Fruit fly (Drosophila melanogaster) whole organism, embryonic: ENCODE data around the gene Cpr78E.

Experiments
- Ada2b ChIP-seq: fragments of 200-800 bp; sonication (Bioruptor generic); IDR thresholded peaks from 2 replicates; pipeline ENCODE4 v1.3.6; 2022; ENCODE audit warnings: missing biosample characterization, missing genetic modification characterization
- Adf1 ChIP-seq: fragments of 200-800 bp; sonication (Bioruptor generic); IDR thresholded peaks from 2 replicates; pipeline ENCODE4 v1.3.6; 2022; ENCODE audit warnings: missing biosample characterization, missing genetic modification characterization
- CG10147 ChIP-seq: fragments of 200-800 bp; sonication (Bioruptor generic); optimal IDR thresholded peaks from 2 replicates; lab custom pipeline; 2019; ENCODE audit warnings: missing biosample characterization, mild to moderate bottlenecking, missing genetic modification characterization, moderate library complexity
- CG1024 ChIP-seq: fragments of 200-800 bp; sonication (Bioruptor generic); IDR thresholded peaks from 2 replicates; pipeline ENCODE4 v1.3.6; 2022; ENCODE audit warnings: missing biosample characterization, missing genetic modification characterization
- CG10366 ChIP-seq: fragments of 200-800 bp; sonication (Bioruptor generic); IDR thresholded peaks from 2 replicates; pipeline ENCODE4 v1.3.6; 2022; ENCODE audit warnings: missing biosample characterization, missing genetic modification characterization
- CG11247 ChIP-seq: fragments of 200-800 bp; sonication (Bioruptor generic); IDR thresholded peaks from 2 replicates; pipeline ENCODE4 v1.3.6; 2022; ENCODE audit warnings: missing biosample characterization, missing genetic modification characterization
- CG12155 ChIP-seq: fragments of 200-800 bp; sonication (Bioruptor generic); optimal IDR thresholded peaks from 3 replicates; lab custom pipeline; 2016; ENCODE audit warnings: missing biosample characterization, missing genetic modification characterization
- CG12942 ChIP-seq: fragments of 200-800 bp; sonication (Bioruptor generic); optimal IDR thresholded peaks from 3 replicates; lab custom pipeline; 2016; ENCODE audit warnings: missing biosample characterization, missing genetic modification characterization
- CG13296 ChIP-seq: fragments of 200-800 bp; sonication (Bioruptor generic); optimal IDR thresholded peaks from 3 replicates; lab custom pipeline; 2018; ENCODE audit warnings: missing biosample characterization, mild to moderate bottlenecking, missing genetic modification characterization
- CG13624 ChIP-seq: fragments of 200-800 bp; sonication (Bioruptor generic); optimal IDR thresholded peaks from 2 replicates; lab custom pipeline; 2016; ENCODE audit warnings: missing biosample characterization, missing genetic modification characterization
- CG15011 ChIP-seq: fragments of 200-800 bp; sonication (Bioruptor generic); optimal IDR thresholded peaks from 3 replicates; lab custom pipeline; 2018; ENCODE audit warnings: missing biosample characterization, mild to moderate bottlenecking, missing genetic modification characterization
- CG1603 ChIP-seq: fragments of 200-800 bp; sonication (Bioruptor generic); optimal IDR thresholded peaks from 2 replicates; lab custom pipeline; 2019; ENCODE audit warnings: missing biosample characterization, mild to moderate bottlenecking, missing genetic modification characterization, moderate library complexity
- CG2120 ChIP-seq: fragments of 200-800 bp; sonication (Bioruptor generic); optimal IDR thresholded peaks from 3 replicates; lab custom pipeline; 2016; ENCODE audit warnings: missing biosample characterization, missing genetic modification characterization
- CG2889 ChIP-seq: fragments of 200-800 bp; sonication (Bioruptor generic); IDR thresholded peaks from 3 replicates; pipeline ENCODE4 v1.3.6; 2022; ENCODE audit warnings: missing biosample characterization, missing genetic modification characterization
- CG3281 ChIP-seq: fragments of 200-800 bp; sonication (Bioruptor generic); optimal IDR thresholded peaks from 3 replicates; lab custom pipeline; 2017; ENCODE audit warnings: missing biosample characterization, mild to moderate bottlenecking, missing genetic modification characterization
- CG3407 ChIP-seq: fragments of 200-800 bp; sonication (Bioruptor generic); optimal IDR thresholded peaks from 2 replicates; lab custom pipeline; 2018; ENCODE audit warnings: missing biosample characterization, mild to moderate bottlenecking, missing genetic modification characterization
- CG34224 ChIP-seq: fragments of 200-800 bp; sonication (Bioruptor generic); IDR thresholded peaks from 3 replicates; pipeline ENCODE4 v1.3.6; 2022; ENCODE audit warnings: missing biosample characterization, missing genetic modification characterization; ENCODE audit not compliant: partially characterized antibody
- CG7786 ChIP-seq: fragments of 200-800 bp; sonication (Bioruptor generic); optimal IDR thresholded peaks from 2 replicates; lab custom pipeline; 2016; ENCODE audit warnings: missing biosample characterization, missing genetic modification characterization
- D ChIP-seq, 2 experiments: fragments of 200-800 bp in 1 of 2; fragments of >200 bp in 1 of 2; sonication (Bioruptor generic) in 1 of 2; optimal IDR thresholded peaks; 2 replicates in 1 of 2; 3 replicates in 1 of 2; lab custom pipeline; 2017; ENCODE audit warnings: mild to moderate bottlenecking in 1 of 2, missing biosample characterization in 1 of 2, missing genetic modification characterization in 1 of 2, missing genetic modification reagents in 1 of 2
- Dad ChIP-seq: fragments of 200-800 bp; sonication (Bioruptor generic); optimal IDR thresholded peaks from 3 replicates; lab custom pipeline; 2016; ENCODE audit warnings: missing biosample characterization, missing genetic modification characterization
- E2f1 ChIP-seq: fragments of 200-800 bp; sonication (Bioruptor generic); IDR thresholded peaks from 2 replicates; pipeline ENCODE4 v1.3.6; 2022; ENCODE audit warnings: missing biosample characterization, missing genetic modification characterization
- Med ChIP-seq: fragments of 200-800 bp; sonication (Bioruptor generic); peaks from one replicate; lab custom pipeline; 2016; ENCODE audit warnings: missing biosample characterization, missing genetic modification characterization, mild to moderate bottlenecking, inconsistent platforms, moderate library complexity
- Mes4 ChIP-seq: fragments of 200-800 bp; sonication (Bioruptor generic); optimal IDR thresholded peaks from 2 replicates; lab custom pipeline; 2016; ENCODE audit warnings: missing biosample characterization, missing genetic modification characterization
- Neu2 ChIP-seq: fragments of 200-800 bp; sonication (Bioruptor generic); optimal IDR thresholded peaks from 3 replicates; lab custom pipeline; 2016; ENCODE audit warnings: missing biosample characterization, missing genetic modification characterization, borderline replicate concordance
- Nf-YB ChIP-seq: fragments of 200-800 bp; sonication (Bioruptor generic); optimal IDR thresholded peaks from 3 replicates; lab custom pipeline; 2019; ENCODE audit warnings: missing biosample characterization, mild to moderate bottlenecking, missing genetic modification characterization, moderate library complexity
- Ravus ChIP-seq: fragments of 200-800 bp; sonication (Bioruptor generic); IDR thresholded peaks from 2 replicates; pipeline ENCODE4 v1.3.6; 2022; ENCODE audit warnings: missing biosample characterization, missing genetic modification characterization
- Rx ChIP-seq: fragments of 200-800 bp; sonication (Bioruptor generic); IDR thresholded peaks from 2 replicates; pipeline ENCODE4 v1.3.6; 2022; ENCODE audit warnings: missing biosample characterization, missing genetic modification characterization
- Ssrp ChIP-seq: fragments of 200-800 bp; sonication (Bioruptor generic); optimal IDR thresholded peaks from 2 replicates; lab custom pipeline; 2018; ENCODE audit warnings: missing biosample characterization, mild to moderate bottlenecking, missing genetic modification characterization, moderate library complexity
- Usf ChIP-seq: fragments of 200-800 bp; sonication (Bioruptor generic); optimal IDR thresholded peaks from 2 replicates; lab custom pipeline; 2017; ENCODE audit warnings: missing genotype, missing biosample characterization, missing genetic modification characterization
- ab ChIP-seq: fragments of 200-800 bp; sonication (Bioruptor generic); optimal IDR thresholded peaks from 2 replicates; lab custom pipeline; 2016; ENCODE audit warnings: missing biosample characterization, missing genetic modification characterization
- bigmax ChIP-seq: fragments of 200-800 bp; sonication (Bioruptor generic); optimal IDR thresholded peaks from 2 replicates; lab custom pipeline; 2018; ENCODE audit warnings: missing biosample characterization, mild to moderate bottlenecking, missing genetic modification characterization
- btn ChIP-seq: fragments of 200-800 bp; sonication (Bioruptor generic); optimal IDR thresholded peaks from 2 replicates; lab custom pipeline; 2016; ENCODE audit warnings: missing biosample characterization, missing genetic modification characterization
- dan ChIP-seq: fragments of 200-800 bp; sonication (Bioruptor generic); IDR thresholded peaks from 2 replicates; pipeline ENCODE4 v1.3.6; 2022; ENCODE audit warnings: missing biosample characterization, missing genetic modification characterization
- disco-r ChIP-seq: fragments of 200-800 bp; sonication (Bioruptor generic); optimal IDR thresholded peaks from 2 replicates; lab custom pipeline; 2016; ENCODE audit warnings: missing biosample characterization, missing genetic modification characterization
- emc ChIP-seq: fragments of 200-800 bp; sonication (Bioruptor generic); optimal IDR thresholded peaks from 2 replicates; lab custom pipeline; 2016; ENCODE audit warnings: missing biosample characterization, missing genetic modification characterization
- en ChIP-seq: fragments of 200-800 bp; sonication (Bioruptor generic); optimal IDR thresholded peaks from 2 replicates; lab custom pipeline; 2016; ENCODE audit warnings: missing biosample characterization, missing genetic modification characterization
- fd64A ChIP-seq: fragments of 200-800 bp; sonication (Bioruptor generic); optimal IDR thresholded peaks from 3 replicates; lab custom pipeline; 2018; ENCODE audit warnings: missing biosample characterization, mild to moderate bottlenecking, missing genetic modification characterization
- fru ChIP-seq: fragments of >200 bp; optimal IDR thresholded peaks from 2 replicates; lab custom pipeline; 2017
- gcm ChIP-seq: fragments of 200-800 bp; sonication (Bioruptor generic); optimal IDR thresholded peaks from 2 replicates; lab custom pipeline; 2019; ENCODE audit warnings: missing biosample characterization, mild to moderate bottlenecking, missing genetic modification characterization, moderate library complexity
- grau ChIP-seq: fragments of 200-800 bp; optimal IDR thresholded peaks from 3 replicates; lab custom pipeline; 2019; ENCODE audit warnings: missing biosample characterization, mild to moderate bottlenecking, missing genetic modification characterization, moderate library complexity
- gro ChIP-seq: fragments of 200-800 bp; sonication (Bioruptor generic); optimal IDR thresholded peaks from 2 replicates; lab custom pipeline; 2016; ENCODE audit warnings: missing biosample characterization, missing genetic modification characterization
- h ChIP-seq: fragments of >200 bp; optimal IDR thresholded peaks from 2 replicates; lab custom pipeline; 2017
- lola ChIP-seq, 3 experiments: fragments of >200 bp in 2 of 3; fragments of 200-800 bp in 1 of 3; sonication (Bioruptor generic) in 1 of 3; optimal IDR thresholded peaks; 2 replicates each; lab custom pipeline; 2017 to 2019; ENCODE audit warnings: missing biosample characterization in 3 of 3, missing genetic modification characterization in 3 of 3, mild to moderate bottlenecking in 1 of 3, moderate library complexity in 1 of 3
- luna ChIP-seq: fragments of 200-800 bp; sonication (Bioruptor generic); optimal IDR thresholded peaks from 2 replicates; lab custom pipeline; 2016; ENCODE audit warnings: missing biosample characterization, missing genetic modification characterization
- nau ChIP-seq: fragments of 200-800 bp; sonication (Bioruptor generic); optimal IDR thresholded peaks from 3 replicates; lab custom pipeline; 2017; ENCODE audit warnings: missing biosample characterization, mild to moderate bottlenecking, missing genetic modification characterization, missing genetic modification reagents
- sima ChIP-seq: fragments of 200-800 bp; sonication (Bioruptor generic); optimal IDR thresholded peaks from 2 replicates; lab custom pipeline; 2016; ENCODE audit warnings: missing biosample characterization, missing genetic modification characterization
- so ChIP-seq: fragments of 200-800 bp; sonication (Bioruptor generic); IDR thresholded peaks from 3 replicates; pipeline ENCODE4 v1.3.6; 2022; ENCODE audit warnings: missing biosample characterization, missing genetic modification characterization
- sr ChIP-seq: fragments of 200-800 bp; sonication (Bioruptor generic); IDR thresholded peaks from 3 replicates; pipeline ENCODE4 v1.3.6; 2022; ENCODE audit warnings: missing biosample characterization, missing genetic modification characterization
- sug ChIP-seq: fragments of 200-800 bp; optimal IDR thresholded peaks from 2 replicates; lab custom pipeline; 2019; ENCODE audit warnings: missing biosample characterization, mild to moderate bottlenecking, missing genetic modification characterization, moderate library complexity
- tna ChIP-seq: fragments of 200-800 bp; sonication (Bioruptor generic); IDR thresholded peaks from 2 replicates; pipeline ENCODE4 v1.3.6; 2022; ENCODE audit warnings: missing biosample characterization, missing genetic modification characterization; ENCODE audit not compliant: partially characterized antibody
- trem ChIP-seq: fragments of 200-800 bp; optimal IDR thresholded peaks from 3 replicates; lab custom pipeline; 2019; ENCODE audit warnings: missing biosample characterization, mild to moderate bottlenecking, missing genetic modification characterization, moderate library complexity
- usp ChIP-seq: fragments of >200 bp; optimal IDR thresholded peaks from 2 replicates; lab custom pipeline; 2017; ENCODE audit warnings: missing biosample characterization, missing genetic modification characterization

Cpr78E gene

DNA sequence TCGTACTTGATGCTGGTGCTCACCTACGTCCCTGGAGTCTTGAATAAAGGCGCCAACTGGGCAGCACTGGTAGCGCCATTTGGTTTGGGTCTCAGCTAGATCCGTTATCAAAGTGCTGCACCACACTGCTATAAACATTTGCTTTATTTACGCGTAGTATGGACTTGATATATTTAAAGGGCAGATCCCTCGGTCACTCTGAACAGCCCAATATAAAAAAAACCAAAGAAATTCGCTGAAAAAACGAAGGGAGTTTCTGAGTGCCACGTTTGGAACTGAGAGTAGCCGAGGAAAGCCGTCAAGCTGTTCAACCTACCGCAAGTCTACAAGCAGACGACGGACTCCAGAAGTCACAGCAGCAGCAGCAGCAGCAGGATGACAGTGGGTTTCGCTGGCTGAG, 26.0 kb downstream of the Cpr78E start, which contains the start of gene Atox1 (continued):
- TF ChIP-seq Ada2b (GFP tag; lab: Robert Waterston, UW), result no peak
- no peak for TF ChIP-seq so (GFP tag; lab: Robert Waterston, UW)
- TF ChIP-seq luna, result peak; percentile 35
- TF ChIP-seq sima, result no peak
- peak; percentile 43; the same call in 1 of the 2 replicates for TF ChIP-seq E2f1
- TF ChIP-seq CG34224, result no peak
- TF ChIP-seq disco-r (GFP tag; lab: Kevin White, UChicago), result no peak
- TF ChIP-seq Neu2 (GFP tag; lab: Kevin White, UChicago), result no peak
- TF ChIP-seq grau, result peak; percentile 37
- TF ChIP-seq D (optimal IDR thresholded peaks at IDR 0.05; lab: Kevin White, UChicago), result no peak
- TF ChIP-seq D (GFP tag; optimal IDR thresholded peaks at IDR 0.05; lab: Kevin White, UChicago), result no peak
- TF ChIP-seq h, result no peak
- no peak for TF ChIP-seq Rx (GFP tag; lab: Robert Waterston, UW)
- peak; percentile 6 for TF ChIP-seq gro
- TF ChIP-seq Usf, result no peak
- no peak for TF ChIP-seq CG10366 (GFP tag; lab: Robert Waterston, UW)
- TF ChIP-seq Mes4 (GFP tag; lab: Kevin White, UChicago), result no peak
- no peak for TF ChIP-seq CG15011 (GFP tag; lab: Kevin White, UChicago)
- TF ChIP-seq fd64A (GFP tag; lab: Kevin White, UChicago), result no peak
- peak; percentile 37; the same call in 1 of the 2 replicates for TF ChIP-seq CG11247
- TF ChIP-seq sr, result no peak
- TF ChIP-seq CG2889 (GFP tag; lab: Robert Waterston, UW), result no peak
- no peak for TF ChIP-seq CG3281 (GFP tag; lab: Kevin White, UChicago)
- no peak for TF ChIP-seq en
- TF ChIP-seq Adf1 (GFP tag; lab: Robert Waterston, UW), result 0 out of 2 replicates have a peak, but pooled peaks have one; percentile 24
- no peak for TF ChIP-seq ab (GFP tag; lab: Kevin White, UChicago)
- no peak for TF ChIP-seq lola (GFP tag; optimal IDR thresholded peaks at IDR 0.05; lab: Kevin White, UChicago)
- no peak for TF ChIP-seq CG13296 (GFP tag; lab: Kevin White, UChicago)
- TF ChIP-seq sug (tag; lab: Kevin White, UChicago), result peak; percentile 59
- no peak for TF ChIP-seq Dad (GFP tag; lab: Kevin White, UChicago)
- no peak for TF ChIP-seq nau
- no peak for TF ChIP-seq CG12942 (GFP tag; lab: Kevin White, UChicago)
- TF ChIP-seq CG7786 (GFP tag; lab: Kevin White, UChicago), result peak; percentile 7
- no peak for TF ChIP-seq btn
- no peak for TF ChIP-seq fru (lab: Kevin White, UChicago)
- no peak for TF ChIP-seq Ravus (GFP tag; lab: Robert Waterston, UW)
- peak; percentile 12 for TF ChIP-seq CG12155
- TF ChIP-seq CG10147 (GFP tag; lab: Kevin White, UChicago), result peak; percentile 46
- peak; percentile 83 for TF ChIP-seq CG1603 (tag; lab: Kevin White, UChicago)
- no peak for TF ChIP-seq emc (GFP tag; lab: Kevin White, UChicago)
- peak; percentile 66 for TF ChIP-seq CG13624 (GFP tag; lab: Kevin White, UChicago)
- no peak for TF ChIP-seq CG3407 (GFP tag; lab: Kevin White, UChicago)
- no peak for TF ChIP-seq usp (GFP tag; lab: Kevin White, UChicago)
- peak; percentile 40 for TF ChIP-seq bigmax
- no peak for TF ChIP-seq Ssrp (tag; lab: Kevin White, UChicago)
- TF ChIP-seq trem, result peak; percentile 60
- no peak for TF ChIP-seq tna
- TF ChIP-seq dan (GFP tag; lab: Robert Waterston, UW), result no peak
- no peak for TF ChIP-seq CG1024 (GFP tag; lab: Robert Waterston, UW)
- TF ChIP-seq CG2120 (GFP tag; lab: Kevin White, UChicago), result peak; percentile 37
- no peak for TF ChIP-seq Nf-YB (GFP tag; lab: Kevin White, UChicago)
- TF ChIP-seq gcm (GFP tag; lab: Kevin White, UChicago), result peak; percentile 23
- peak; percentile 92 for TF ChIP-seq Med (GFP tag; lab: Kevin White, UChicago)
